Fruit fly (Drosophila melanogaster): ENCODE data around the gene CG12689.
A peak's percentile ranks its signal among the peaks of the same experiment; 100 is the strongest.

Gene CG12689

DNA sequence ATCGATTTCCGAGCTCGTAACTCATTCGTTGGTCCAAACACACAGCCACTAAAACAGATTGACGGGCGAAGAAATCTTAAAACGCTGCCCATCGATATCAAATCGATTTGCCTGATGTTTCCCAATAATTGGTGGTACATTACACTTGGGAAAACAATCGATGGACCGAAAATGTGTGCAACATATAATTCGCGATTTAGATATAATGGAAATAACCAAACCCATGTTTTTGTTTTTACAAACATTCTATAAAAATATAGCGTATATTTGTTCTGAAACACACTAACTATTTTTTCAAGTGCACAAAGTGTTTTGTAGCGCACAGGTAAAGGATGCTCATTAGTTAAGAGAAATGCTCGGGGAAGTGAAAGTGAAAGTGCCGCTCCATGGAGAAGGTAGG, 33.8 kb downstream of the CG12689 start (continued):
- TF ChIP-seq scrt (GFP tag; optimal IDR thresholded peaks at IDR 0.05) = no peak
- TF ChIP-seq CG31388 (GFP tag; optimal IDR thresholded peaks at IDR 0.05) = no peak
- no peak for TF ChIP-seq Oaz (GFP tag; IDR thresholded peaks at IDR 0.05)
- no peak for TF ChIP-seq tin (GFP tag; optimal IDR thresholded peaks at IDR 0.05)
- no peak for TF ChIP-seq Fer1 (GFP tag; optimal IDR thresholded peaks at IDR 0.05)
- TF ChIP-seq Bteb2 (GFP tag; optimal IDR thresholded peaks at IDR 0.05) = no peak
- no peak for TF ChIP-seq CG1233 (GFP tag; optimal IDR thresholded peaks at IDR 0.05)
- TF ChIP-seq CG2678 (tag; optimal IDR thresholded peaks at IDR 0.05) = no peak
- TF ChIP-seq cad (GFP tag; optimal IDR thresholded peaks at IDR 0.05) = no peak
- TF ChIP-seq CG5953 (GFP tag; IDR thresholded peaks at IDR 0.05) = no peak
- TF ChIP-seq trem (tag; optimal IDR thresholded peaks at IDR 0.05) = peak; percentile 31
- TF ChIP-seq dmrt11E (tag; optimal IDR thresholded peaks at IDR 0.05) = peak; percentile 83
- TF ChIP-seq PHDP (tag; optimal IDR thresholded peaks at IDR 0.05) = no peak
- no peak for TF ChIP-seq BEAF-32 (GFP tag; optimal IDR thresholded peaks at IDR 0.05)
- no peak for TF ChIP-seq Meics (GFP tag; optimal IDR thresholded peaks at IDR 0.05)
- no peak for TF ChIP-seq Optix (GFP tag; IDR thresholded peaks at IDR 0.05)
- TF ChIP-seq ems (GFP tag; optimal IDR thresholded peaks at IDR 0.05) = no peak
- no peak for TF ChIP-seq bowl (GFP tag; IDR thresholded peaks at IDR 0.05)
- TF ChIP-seq CG10267 (tag; optimal IDR thresholded peaks at IDR 0.05) = peak; percentile 56
- TF ChIP-seq Nf-YC (tag; optimal IDR thresholded peaks at IDR 0.05) = no peak
- no peak for TF ChIP-seq lov (optimal IDR thresholded peaks at IDR 0.05)
- 0 out of 3 replicates have a peak, but pooled peaks have one; percentile 33 for TF ChIP-seq lov (GFP tag; IDR thresholded peaks at IDR 0.05)
- no peak for TF ChIP-seq mld (GFP tag; IDR thresholded peaks at IDR 0.05; ENCODE audit: partially characterized antibody)
- peak; percentile 85 for TF ChIP-seq Ets65A (GFP tag)
- peak; percentile 35 for TF ChIP-seq fd96Cb (tag; optimal IDR thresholded peaks at IDR 0.05)
- TF ChIP-seq Lpt (GFP tag; optimal IDR thresholded peaks at IDR 0.05) = no peak
- 0 out of 3 replicates have a peak, but pooled peaks have one; percentile 14 for TF ChIP-seq row (GFP tag; IDR thresholded peaks at IDR 0.05)
- no peak for TF ChIP-seq CG15073 (GFP tag; optimal IDR thresholded peaks at IDR 0.05)
- TF ChIP-seq CG4820 (GFP tag; optimal IDR thresholded peaks at IDR 0.05) = peak; percentile 34
- peak; percentile 73 for TF ChIP-seq fd102C (GFP tag; optimal IDR thresholded peaks at IDR 0.05)
- TF ChIP-seq CG10321 (GFP tag; IDR thresholded peaks at IDR 0.05) = no peak
- peak; percentile 70 for TF ChIP-seq CG4404 (GFP tag; IDR thresholded peaks at IDR 0.05)
- TF ChIP-seq NFAT (GFP tag; IDR thresholded peaks at IDR 0.05) = no peak
- 0 out of 2 replicates have a peak, but pooled peaks have one; percentile 16 for TF ChIP-seq sim (GFP tag; IDR thresholded peaks at IDR 0.05)
- no peak for TF ChIP-seq Bdp1 (GFP tag; optimal IDR thresholded peaks at IDR 0.05)
- peak; percentile 58 for TF ChIP-seq phol (tag; optimal IDR thresholded peaks at IDR 0.05)
- TF ChIP-seq CG18011 (GFP tag; optimal IDR thresholded peaks at IDR 0.05) = no peak
- TF ChIP-seq HLH4C (GFP tag; IDR thresholded peaks at IDR 0.05; ENCODE audit: partially characterized antibody) = no peak
- TF ChIP-seq CG5180 (GFP tag; optimal IDR thresholded peaks at IDR 0.05) = no peak
- TF ChIP-seq CoRest (tag; optimal IDR thresholded peaks at IDR 0.05) = no peak
- no peak for TF ChIP-seq Hr78 (GFP tag; optimal IDR thresholded peaks at IDR 0.05)
- TF ChIP-seq sna (GFP tag; IDR thresholded peaks at IDR 0.05; ENCODE audit: partially characterized antibody) = no peak
- no peak for TF ChIP-seq gcm (GFP tag; optimal IDR thresholded peaks at IDR 0.05)
- no peak for TF ChIP-seq vfl (GFP tag; optimal IDR thresholded peaks at IDR 0.05)
- TF ChIP-seq CG11696 (GFP tag; IDR thresholded peaks at IDR 0.05) = no peak
- no peak for TF ChIP-seq CG7745 (tag; optimal IDR thresholded peaks at IDR 0.05)
- TF ChIP-seq pum (GFP tag; optimal IDR thresholded peaks at IDR 0.05) = peak; percentile 18
- TF ChIP-seq CG32772 (GFP tag; IDR thresholded peaks at IDR 0.05) = no peak
- TF ChIP-seq Jarid2 (GFP tag; optimal IDR thresholded peaks at IDR 0.05) = no peak
- TF ChIP-seq NC2β (GFP tag; optimal IDR thresholded peaks at IDR 0.05) = no peak
- no peak for TF ChIP-seq BtbVII (GFP tag; optimal IDR thresholded peaks at IDR 0.05)
- TF ChIP-seq Camta (GFP tag; optimal IDR thresholded peaks at IDR 0.05) = no peak
